Worm (Caenorhabditis elegans) whole organism, L4 larva: ENCODE measurements around the gene K06A9.2.

ENCODE experiments used
- F26F4.8 ChIP-seq: fragments of 200-800 bp; sonication (Bioruptor generic); conservative IDR thresholded peaks from 2 replicates; pipeline ENCODE4 v1.3.6; 2022; ENCODE audit warnings: missing genetic modification characterization, missing compliant biosample characterization
- T20F7.1 ChIP-seq: fragments of 200-800 bp; sonication (Bioruptor generic); optimal IDR thresholded peaks from 2 replicates; lab custom pipeline; 2018; ENCODE audit warnings: mild to moderate bottlenecking, missing genetic modification characterization, missing compliant biosample characterization
- T26A8.4 ChIP-seq: fragments of 200-800 bp; sonication (Bioruptor generic); IDR thresholded peaks from 2 replicates; pipeline ENCODE4 v1.3.6; 2022; ENCODE audit warnings: missing genetic modification characterization, missing compliant biosample characterization
- Y48G9A.11 ChIP-seq: fragments of 200-800 bp; sonication (Bioruptor generic); IDR thresholded peaks from 2 replicates; pipeline ENCODE4 v1.3.6; 2022; ENCODE audit warnings: missing genetic modification reagents, missing genetic modification characterization, missing compliant biosample characterization
- Y5F2A.4 ChIP-seq: fragments of 200-800 bp; sonication (Bioruptor generic); optimal IDR thresholded peaks from 2 replicates; lab custom pipeline; 2018; ENCODE audit warnings: mild to moderate bottlenecking, missing genetic modification characterization, missing compliant biosample characterization
- ama-1 ChIP-seq: fragments of 150-350 bp; optimal IDR thresholded peaks from 2 replicates; lab custom pipeline; 2014; ENCODE audit warnings: inconsistent platforms, mixed read lengths
- arid-1 ChIP-seq: fragments of 200-800 bp; sonication (Bioruptor generic); conservative IDR thresholded peaks from 2 replicates; pipeline ENCODE4 v1.3.6; 2022; ENCODE audit warnings: missing genetic modification reagents, missing genetic modification characterization, missing compliant biosample characterization
- ceh-44 ChIP-seq: fragments of 200-800 bp; sonication (Bioruptor generic); IDR thresholded peaks from 2 replicates; pipeline ENCODE4 v1.3.6; 2022; ENCODE audit warnings: missing genetic modification reagents, missing genetic modification characterization, missing compliant biosample characterization
- ceh-82 ChIP-seq: sonication (generic microtip); optimal IDR thresholded peaks from 2 replicates; lab custom pipeline; 2017; ENCODE audit warnings: missing biosample characterization, missing genetic modification characterization
- daf-16 ChIP-seq, 3 experiments: sonication (generic microtip); optimal IDR thresholded peaks; 2 replicates each; lab custom pipeline; 2016 to 2017; ENCODE audit warnings: missing genetic modification characterization in 3 of 3, missing genetic modification reagents in 3 of 3, mild to moderate bottlenecking in 2 of 3, missing compliant biosample characterization in 2 of 3, missing biosample characterization in 1 of 3, moderate library complexity in 1 of 3
- daf-19 ChIP-seq: fragments of 200-800 bp; sonication (Bioruptor generic); conservative IDR thresholded peaks from 2 replicates; pipeline ENCODE4 v1.3.6; 2022; ENCODE audit warnings: missing genetic modification characterization, missing compliant biosample characterization
- daf-8 ChIP-seq: fragments of 200-800 bp; sonication (Bioruptor generic); IDR thresholded peaks from 2 replicates; pipeline ENCODE4 v1.3.6; 2022; ENCODE audit warnings: missing genetic modification characterization, missing compliant biosample characterization
- dmd-6 ChIP-seq: fragments of 200-800 bp; sonication (Bioruptor generic); IDR thresholded peaks from 2 replicates; pipeline ENCODE4 v1.3.6; 2022; ENCODE audit warnings: missing genetic modification reagents, missing genetic modification characterization, missing compliant biosample characterization
- dmd-8 ChIP-seq: fragments of 200-800 bp; sonication (Bioruptor generic); IDR thresholded peaks from 2 replicates; pipeline ENCODE4 v1.3.6; 2022; ENCODE audit warnings: missing genetic modification characterization, missing compliant biosample characterization
- egl-43 ChIP-seq: fragments of 200-800 bp; sonication (Bioruptor generic); IDR thresholded peaks from 2 replicates; pipeline ENCODE4 v1.3.6; 2022; ENCODE audit warnings: missing genetic modification reagents, missing genetic modification characterization, missing compliant biosample characterization
- fkh-10 ChIP-seq: fragments of 150-350 bp; optimal IDR thresholded peaks from 2 replicates; lab custom pipeline; 2014; ENCODE audit warnings: missing biosample characterization, missing genetic modification reagents, missing genetic modification characterization
- fos-1 ChIP-seq: fragments of 150-350 bp; optimal IDR thresholded peaks from 2 replicates; lab custom pipeline; 2014; ENCODE audit warnings: missing biosample characterization, missing genetic modification characterization
- hif-1 ChIP-seq, 2 experiments: sonication (generic microtip); optimal IDR thresholded peaks; 2 replicates each; lab custom pipeline; 2016 to 2017; ENCODE audit warnings: missing compliant biosample characterization in 2 of 2, missing genetic modification characterization in 2 of 2, missing genetic modification reagents in 2 of 2, missing genotype in 2 of 2, mild to moderate bottlenecking in 1 of 2
- hlh-11 ChIP-seq: fragments of 200-800 bp; sonication (Bioruptor generic); optimal IDR thresholded peaks from 2 replicates; lab custom pipeline; 2018; ENCODE audit warnings: mild to moderate bottlenecking, missing genetic modification characterization, missing compliant biosample characterization
- hmg-1.1 ChIP-seq: fragments of 200-800 bp; sonication (Bioruptor generic); IDR thresholded peaks from 2 replicates; pipeline ENCODE4 v1.3.6; 2022; ENCODE audit warnings: missing genetic modification reagents, missing genetic modification characterization, missing compliant biosample characterization
- lin-38 ChIP-seq: fragments of 200-800 bp; sonication (Bioruptor generic); IDR thresholded peaks from 2 replicates; pipeline ENCODE4 v1.3.6; 2022; ENCODE audit warnings: missing genetic modification reagents, missing genetic modification characterization, missing compliant biosample characterization
- madf-5 ChIP-seq, 2 experiments: fragments of 200-800 bp; sonication (Bioruptor generic); IDR thresholded peaks; 2 replicates each; pipeline ENCODE4 v1.3.6; 2022; ENCODE audit warnings: missing compliant biosample characterization in 2 of 2, missing genetic modification characterization in 2 of 2
- mdl-1 ChIP-seq, 2 experiments: fragments of 150-350 bp in 1 of 2; sonication (generic microtip) in 1 of 2; optimal IDR thresholded peaks; 2 replicates each; lab custom pipeline; 2014 to 2017; ENCODE audit warnings: missing biosample characterization in 2 of 2, missing genetic modification characterization in 2 of 2
- mdt-29 ChIP-seq: fragments of 200-800 bp; sonication (Bioruptor generic); IDR thresholded peaks from 2 replicates; pipeline ENCODE4 v1.3.6; 2022; ENCODE audit warnings: missing genetic modification reagents, missing genetic modification characterization, missing compliant biosample characterization
- mxl-3 ChIP-seq: fragments of 200-800 bp; sonication (Bioruptor generic); optimal IDR thresholded peaks from 2 replicates; lab custom pipeline; 2018; ENCODE audit warnings: mild to moderate bottlenecking, missing genetic modification characterization, missing compliant biosample characterization
- nhr-11 ChIP-seq: fragments of 150-350 bp; optimal IDR thresholded peaks from 2 replicates; lab custom pipeline; 2014; ENCODE audit warnings: missing biosample characterization, missing genetic modification characterization
- nhr-237 ChIP-seq: sonication (generic microtip); optimal IDR thresholded peaks from 2 replicates; lab custom pipeline; 2017; ENCODE audit warnings: missing biosample characterization, missing genetic modification characterization
- nhr-25 ChIP-seq: sonication (generic microtip); optimal IDR thresholded peaks from 2 replicates; lab custom pipeline; 2017; ENCODE audit warnings: missing genetic modification characterization, mild to moderate bottlenecking, missing compliant biosample characterization, antibody characterized with exemption, moderate library complexity, borderline replicate concordance; ENCODE audit not compliant: insufficient read depth
- nhr-28 ChIP-seq: fragments of 150-350 bp; optimal IDR thresholded peaks from 2 replicates; lab custom pipeline; 2014; ENCODE audit warnings: missing biosample characterization, missing genetic modification characterization
- nhr-41 ChIP-seq: fragments of 200-800 bp; sonication (Bioruptor generic); IDR thresholded peaks from 2 replicates; pipeline ENCODE4 v1.3.6; 2022; ENCODE audit warnings: missing genetic modification reagents, missing genetic modification characterization, missing compliant biosample characterization
- nhr-42 ChIP-seq: fragments of 200-800 bp; sonication (Bioruptor generic); IDR thresholded peaks from 2 replicates; pipeline ENCODE4 v1.3.6; 2022; ENCODE audit warnings: missing genetic modification characterization, missing compliant biosample characterization
- nhr-48 ChIP-seq: sonication (generic microtip); optimal IDR thresholded peaks from 2 replicates; lab custom pipeline; 2016; ENCODE audit warnings: mild to moderate bottlenecking, missing genetic modification characterization, missing compliant biosample characterization
- nhr-6 ChIP-seq: fragments of 150-350 bp; optimal IDR thresholded peaks from 2 replicates; lab custom pipeline; 2014; ENCODE audit warnings: missing biosample characterization, missing genetic modification characterization
- pha-4 ChIP-seq, 2 experiments: fragments of 150-350 bp in 1 of 2; fragments of 200-800 bp in 1 of 2; sonication (Bioruptor generic) in 1 of 2; IDR thresholded peaks in 1 of 2; optimal IDR thresholded peaks in 1 of 2; 2 replicates each; pipeline versions ENCODE4 v1.3.6 to Lab custom; 2014 to 2022; ENCODE audit warnings: missing genetic modification characterization in 2 of 2, missing genetic modification reagents in 2 of 2, missing biosample characterization in 1 of 2, missing compliant biosample characterization in 1 of 2
- pqm-1 ChIP-seq: sonication (generic microtip); optimal IDR thresholded peaks from 2 replicates; lab custom pipeline; 2017; ENCODE audit warnings: missing biosample characterization, missing genetic modification characterization
- rbr-2 ChIP-seq: sonication (generic microtip); optimal IDR thresholded peaks from 2 replicates; lab custom pipeline; 2016; ENCODE audit warnings: missing genotype, missing genetic modification characterization, missing compliant biosample characterization
- sdz-12 ChIP-seq: fragments of 200-800 bp; sonication (Bioruptor generic); optimal IDR thresholded peaks from 2 replicates; lab custom pipeline; 2018; ENCODE audit warnings: mild to moderate bottlenecking, missing genetic modification characterization, missing compliant biosample characterization
- set-16 ChIP-seq: fragments of 200-800 bp; sonication (Bioruptor generic); IDR thresholded peaks from 2 replicates; pipeline ENCODE4 v1.3.6; 2022; ENCODE audit warnings: missing genetic modification reagents, missing genetic modification characterization, missing compliant biosample characterization
- skn-1 ChIP-seq: fragments of 150-350 bp; optimal IDR thresholded peaks from 2 replicates; lab custom pipeline; 2014; ENCODE audit warnings: missing biosample characterization, missing genetic modification characterization
- snpc-1.2 ChIP-seq: fragments of 200-800 bp; sonication (Bioruptor generic); IDR thresholded peaks from 2 replicates; pipeline ENCODE4 v1.3.6; 2022; ENCODE audit warnings: missing genetic modification reagents, missing genetic modification characterization, missing compliant biosample characterization
- snpc-4 ChIP-seq: fragments of 150-350 bp; optimal IDR thresholded peaks from 2 replicates; lab custom pipeline; 2014; ENCODE audit warnings: missing biosample characterization, missing genetic modification characterization
- tag-97 ChIP-seq: fragments of 200-800 bp; sonication (Bioruptor generic); IDR thresholded peaks from 2 replicates; pipeline ENCODE4 v1.3.6; 2022; ENCODE audit warnings: missing genetic modification characterization, missing compliant biosample characterization
- unc-39 ChIP-seq: sonication (generic microtip); optimal IDR thresholded peaks from 2 replicates; lab custom pipeline; 2017; ENCODE audit warnings: missing biosample characterization, missing genetic modification characterization
- unc-62 ChIP-seq, 3 experiments: fragments of 150-350 bp in 1 of 3; sonication (generic microtip); optimal IDR thresholded peaks in 2 of 3; peaks in 1 of 3; 1 replicate in 1 of 3; 2 replicates in 2 of 3; lab custom pipeline; 2014 to 2017; ENCODE audit warnings: missing biosample characterization in 3 of 3, missing genetic modification characterization in 3 of 3, missing genetic modification reagents in 3 of 3, missing genotype in 1 of 3
- vab-7 ChIP-seq: fragments of 200-800 bp; sonication (Bioruptor generic); IDR thresholded peaks from 2 replicates; pipeline ENCODE4 v1.3.6; 2022; ENCODE audit warnings: missing genetic modification reagents, missing genetic modification characterization, missing compliant biosample characterization
- zfp-2 ChIP-seq: sonication (generic microtip); optimal IDR thresholded peaks from 2 replicates; lab custom pipeline; 2016; ENCODE audit warnings: mild to moderate bottlenecking, missing genetic modification characterization, missing compliant biosample characterization
- zfp-3 ChIP-seq: fragments of 200-800 bp; sonication (Bioruptor generic); conservative IDR thresholded peaks from 2 replicates; pipeline ENCODE4 v1.3.6; 2022; ENCODE audit warnings: missing genetic modification reagents, missing genetic modification characterization, missing compliant biosample characterization
- zip-2 ChIP-seq: fragments of 150-350 bp; optimal IDR thresholded peaks from 2 replicates; lab custom pipeline; 2014; ENCODE audit warnings: missing biosample characterization, missing genetic modification characterization
- ztf-7 ChIP-seq: fragments of 150-350 bp; optimal IDR thresholded peaks from 2 replicates; lab custom pipeline; 2014; ENCODE audit warnings: missing biosample characterization, missing genetic modification characterization

Gene K06A9.2

ce11 chrX:1504529-1505080 is 31.6 kb upstream of the K06A9.2 start (continued):
- TF ChIP-seq pha-4 (GFP tag; IDR thresholded peaks at IDR 0.05; lab: Robert Waterston, UW) (peak; percentile 59; the same call in 1 of the 2 replicates), pha-4 (tag; optimal IDR thresholded peaks at IDR 0.05; lab: Kevin White, UChicago) (no peak), snpc-4 (tag; lab: Kevin White, UChicago) (no peak), tag-97 (no peak), sdz-12 (GFP tag; lab: Kevin White, UChicago) (peak; percentile 12), hif-1 (tag; optimal IDR thresholded peaks at IDR 0.05; lab: Kevin White, UChicago) (peak; percentile 86 to 98), nhr-42 (no peak), nhr-48 (tag; lab: Kevin White, UChicago) (peak; percentile 76), dmd-8 (GFP tag; lab: Robert Waterston, UW) (no peak), daf-19 (GFP tag; lab: Robert Waterston, UW) (no peak), T26A8.4 (GFP tag; lab: Robert Waterston, UW) (0 out of 2 replicates have a peak, but pooled peaks have one; percentile 56), dmd-6 (peak; percentile 89), mdt-29 (GFP tag; lab: Robert Waterston, UW) (peak; percentile 98), lin-38 (GFP tag; lab: Robert Waterston, UW) (no peak), ceh-82 (tag; lab: Kevin White, UChicago) (no peak), nhr-28 (peak; percentile 97), zfp-3 (GFP tag; lab: Robert Waterston, UW) (no peak), nhr-6 (tag; lab: Kevin White, UChicago) (peak; percentile 68), egl-43 (GFP tag; lab: Robert Waterston, UW) (no peak), set-16 (peak; percentile 59; the same call in 1 of the 2 replicates), daf-16 (GFP tag; optimal IDR thresholded peaks at IDR 0.05; lab: Kevin White, UChicago) (peak; percentile 41 to 98), daf-16 (tag; optimal IDR thresholded peaks at IDR 0.05; lab: Kevin White, UChicago) (peak; percentile 100), Y48G9A.11 (GFP tag; lab: Robert Waterston, UW) (no peak), mxl-3 (GFP tag; lab: Kevin White, UChicago) (peak; percentile 60), rbr-2 (tag; lab: Kevin White, UChicago) (no peak), Y5F2A.4 (GFP tag; lab: Kevin White, UChicago) (no peak), vab-7 (no peak), skn-1 (no peak), nhr-11 (tag; lab: Kevin White, UChicago) (peak; percentile 97), F26F4.8 (no peak), fos-1 (tag; lab: Kevin White, UChicago) (peak; percentile 53), unc-62 (GFP tag; optimal IDR thresholded peaks at IDR 0.05 in 1 of 2; lab: Kevin White, UChicago) (peak in 1 of 2 experiments; percentile 100), unc-62 (tag; optimal IDR thresholded peaks at IDR 0.05; lab: Kevin White, UChicago) (no peak), hmg-1.1 (GFP tag; lab: Robert Waterston, UW) (no peak), zfp-2 (tag; lab: Kevin White, UChicago) (no peak), daf-8 (no peak), nhr-25 (tag; lab: Kevin White, UChicago) (peak; percentile 45), ztf-7 (tag; lab: Kevin White, UChicago) (no peak), ama-1 (lab: Kevin White, UChicago) (peak; percentile 99), pqm-1 (no peak), madf-5 (GFP tag; IDR thresholded peaks at IDR 0.05; lab: Robert Waterston, UW) (no peak), hlh-11 (tag; lab: Kevin White, UChicago) (peak; percentile 98), fkh-10 (no peak), snpc-1.2 (GFP tag; lab: Robert Waterston, UW) (no peak), arid-1 (no peak), T20F7.1 (GFP tag; lab: Kevin White, UChicago) (no peak), ceh-44 (GFP tag; lab: Robert Waterston, UW) (no peak), zip-2 (tag; lab: Kevin White, UChicago) (no peak), nhr-237 (tag; lab: Kevin White, UChicago) (no peak), mdl-1 (tag; optimal IDR thresholded peaks at IDR 0.05; lab: Kevin White, UChicago) (peak; percentile 82 to 84), unc-39 (tag; lab: Kevin White, UChicago) (no peak), nhr-41 (GFP tag; lab: Robert Waterston, UW) (no peak)
